Fruit fly (Drosophila melanogaster) whole organism, adult: ENCODE data around the gene CG7208.

Experiments used
- CG11617 ChIP-seq: fragments of 200-800 bp; sonication (Bioruptor generic); optimal IDR thresholded peaks from 2 replicates; lab custom pipeline; 2017; ENCODE audit warnings: mild to moderate bottlenecking, missing biosample characterization, missing genetic modification reagents, missing genetic modification characterization
- CG14711 ChIP-seq: fragments of 200-800 bp; sonication (Bioruptor generic); optimal IDR thresholded peaks from 2 replicates; lab custom pipeline; 2018; ENCODE audit warnings: missing biosample characterization, mild to moderate bottlenecking, missing genetic modification characterization, moderate library complexity
- CG1620 ChIP-seq: fragments of 200-800 bp; sonication (Bioruptor generic); optimal IDR thresholded peaks from 2 replicates; lab custom pipeline; 2016; ENCODE audit warnings: missing biosample characterization, missing genetic modification characterization
- CG33017 ChIP-seq: fragments of 200-800 bp; sonication (Bioruptor generic); optimal IDR thresholded peaks from 2 replicates; lab custom pipeline; 2018; ENCODE audit warnings: missing biosample characterization, mild to moderate bottlenecking, missing genetic modification characterization, moderate library complexity
- CG7045 ChIP-seq: fragments of 200-800 bp; sonication (Bioruptor generic); optimal IDR thresholded peaks from 2 replicates; lab custom pipeline; 2017; ENCODE audit warnings: missing biosample characterization, mild to moderate bottlenecking, missing genetic modification characterization
- Clk ChIP-seq: fragments of 200-800 bp; sonication (Bioruptor generic); optimal IDR thresholded peaks from 2 replicates; lab custom pipeline; 2017; ENCODE audit warnings: missing biosample characterization, missing genetic modification characterization
- Crg-1 ChIP-seq: fragments of 200-800 bp; sonication (Bioruptor generic); optimal IDR thresholded peaks from 2 replicates; lab custom pipeline; 2016; ENCODE audit warnings: missing biosample characterization, missing genetic modification characterization
- Hr96 ChIP-seq: fragments of 200-800 bp; sonication (Bioruptor generic); optimal IDR thresholded peaks from 2 replicates; lab custom pipeline; 2016; ENCODE audit warnings: missing biosample characterization, missing genetic modification characterization
- Mnt ChIP-seq: fragments of 200-800 bp; sonication (Bioruptor generic); optimal IDR thresholded peaks from 2 replicates; lab custom pipeline; 2016; ENCODE audit warnings: missing biosample characterization, mild to moderate bottlenecking, missing genetic modification characterization
- bab1 ChIP-seq: fragments of 200-800 bp; sonication (Bioruptor generic); optimal IDR thresholded peaks from 3 replicates; lab custom pipeline; 2019; ENCODE audit warnings: missing biosample characterization, mild to moderate bottlenecking, missing genetic modification characterization, moderate library complexity
- cnc ChIP-seq, 2 experiments: fragments of >200 bp; optimal IDR thresholded peaks; 2 replicates each; lab custom pipeline; 2017

DNA sequence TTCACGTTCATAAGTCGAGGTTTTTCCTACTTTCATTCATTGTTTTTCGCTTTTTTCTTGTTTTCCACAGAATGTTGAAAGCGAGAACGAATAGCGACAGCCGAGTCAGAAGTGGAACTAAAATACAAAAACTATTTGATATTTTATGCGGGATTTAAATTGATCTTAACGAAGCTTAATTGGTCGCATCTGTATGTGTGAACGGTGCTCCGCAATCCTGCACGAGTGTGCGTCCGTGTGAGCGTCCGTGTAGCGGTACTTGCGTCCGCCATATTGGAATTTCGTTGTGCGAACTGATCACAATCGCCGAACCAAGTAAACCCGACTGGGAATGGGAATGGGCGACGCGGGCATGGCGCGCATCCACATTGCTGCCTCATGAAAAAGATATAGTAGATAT lies 46.7 kb upstream of the CG7208 start:
- TF ChIP-seq CG7045 (no peak), bab1 (GFP tag; lab: Kevin White, UChicago) (no peak), CG33017 (tag; lab: Kevin White, UChicago) (no peak), Clk (no peak), CG11617 (GFP tag; lab: Kevin White, UChicago) (no peak), Crg-1 (GFP tag; lab: Kevin White, UChicago) (no peak), CG1620 (GFP tag; lab: Kevin White, UChicago) (no peak), CG14711 (tag; lab: Kevin White, UChicago) (no peak), Mnt (GFP tag; lab: Kevin White, UChicago) (no peak), Hr96 (GFP tag; lab: Kevin White, UChicago) (no peak), cnc (optimal IDR thresholded peaks at IDR 0.05; lab: Kevin White, UChicago) (no peak)
